Fruit fly (Drosophila melanogaster) whole organism, prepupa: ENCODE results near the gene Mps1.

Source experiments
- fd85E ChIP-seq: fragments of 200-800 bp; sonication (Bioruptor generic); optimal IDR thresholded peaks from 3 replicates; lab custom pipeline; 2016; ENCODE audit warnings: missing biosample characterization, missing genetic modification characterization
- fkh ChIP-seq: fragments of 200-800 bp; sonication (Bioruptor generic); optimal IDR thresholded peaks from 3 replicates; lab custom pipeline; 2017; ENCODE audit warnings: missing biosample characterization, mild to moderate bottlenecking, missing genetic modification characterization, moderate library complexity
- pdm3 ChIP-seq: fragments of 200-800 bp; sonication (Bioruptor generic); optimal IDR thresholded peaks from 3 replicates; lab custom pipeline; 2016; ENCODE audit warnings: missing biosample characterization, missing genetic modification characterization

dm6 chr3R:17653879-17654278, 17.2 kb upstream of the Mps1 start:
- TF ChIP-seq pdm3 (GFP tag; lab: Kevin White, UChicago) (no peak), fd85E (GFP tag; lab: Kevin White, UChicago) (no peak), fkh (no peak)
